Worm (Caenorhabditis elegans) whole organism, L4/young adult: Measurements from ENCODE around the gene mkk-4.

Source experiments
- W03F9.2 ChIP-seq: fragments of 150-350 bp; optimal IDR thresholded peaks from 2 replicates; lab custom pipeline; 2014; ENCODE audit warnings: missing biosample characterization, missing genetic modification characterization
- dao-5 ChIP-seq: sonication (generic microtip); optimal IDR thresholded peaks from 2 replicates; lab custom pipeline; 2016; ENCODE audit warnings: missing genotype, missing genetic modification characterization, moderate library complexity, missing compliant biosample characterization
- him-1 ChIP-seq: sonication (generic microtip); optimal IDR thresholded peaks from 2 replicates; lab custom pipeline; 2016; ENCODE audit warnings: missing genotype, missing genetic modification reagents, missing genetic modification characterization, missing compliant biosample characterization

mkk-4 gene

ce11 chrX:10027556-10027955 is at the start of gene mkk-4:
TSS of gene mkk-4 (plus strand) at chrX:10027856.
- TF ChIP-seq dao-5: no peak
- no peak for TF ChIP-seq W03F9.2 (tag; lab: Kevin White, UChicago)
- no peak for TF ChIP-seq him-1 (tag; lab: Kevin White, UChicago)

DNA sequence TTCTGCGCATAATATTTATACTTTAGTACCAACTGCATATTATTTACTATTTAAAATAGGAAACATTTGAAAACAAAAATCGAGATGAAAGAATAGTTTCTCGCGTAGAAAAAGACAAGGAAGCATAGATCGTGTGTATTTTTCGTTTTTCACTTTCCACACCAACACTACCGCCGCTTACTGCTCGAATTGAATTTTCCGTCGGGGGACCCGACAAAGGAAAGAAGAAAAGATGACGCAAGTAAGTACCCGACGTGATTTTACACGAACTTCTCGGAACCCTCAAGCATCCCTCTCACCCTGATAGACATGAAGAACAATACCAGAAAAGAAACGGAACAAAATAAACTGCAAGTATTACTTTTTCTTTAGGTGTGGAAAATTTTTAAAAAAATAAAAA is 46.4 kb upstream of the mkk-4 start:
- TF ChIP-seq W03F9.2 (tag; lab: Kevin White, UChicago): no peak
- TF ChIP-seq dao-5: no peak
- no peak for TF ChIP-seq him-1 (tag; lab: Kevin White, UChicago)

DNA sequence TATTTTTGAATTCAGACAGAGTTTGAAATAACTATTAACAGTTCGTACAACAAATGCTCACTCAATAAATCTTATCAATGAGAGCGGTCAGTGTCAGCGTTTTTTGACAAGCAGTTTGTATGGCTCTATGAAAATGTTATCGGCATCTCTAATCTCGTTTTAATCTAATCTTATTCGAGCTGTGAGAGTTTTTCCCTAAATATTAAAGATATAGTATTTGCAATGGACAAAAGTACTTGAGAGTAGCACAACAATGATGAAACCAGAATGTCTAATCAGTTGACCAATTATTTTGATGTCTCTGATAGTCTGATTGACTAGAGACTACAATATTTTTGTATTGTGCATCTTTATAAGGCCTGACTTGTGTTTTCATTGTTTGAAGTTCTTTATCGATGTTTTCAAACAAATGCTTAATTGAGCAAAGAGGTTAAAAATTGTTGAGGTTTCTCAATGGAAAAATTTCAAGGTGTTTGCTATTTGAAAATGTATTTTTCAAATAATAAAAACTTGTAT is 42.7 kb upstream of the mkk-4 start, which contains the start of gene F19C6.5:
Gene F19C6.5 (minus strand): TSS at position 51 of the 516 bp plus-strand sequence.
- TF ChIP-seq him-1 (tag; lab: Kevin White, UChicago) (no peak), W03F9.2 (tag; lab: Kevin White, UChicago) (no peak), dao-5 (no peak)

- no peak for TF ChIP-seq dao-5
- no peak for TF ChIP-seq him-1 (tag; lab: Kevin White, UChicago)
- TF ChIP-seq W03F9.2 (tag; lab: Kevin White, UChicago): no peak
Observed at ce11 chrX:9987166-9987565, 40.5 kb upstream of the mkk-4 start.

- TF ChIP-seq W03F9.2 (tag; lab: Kevin White, UChicago) (no peak), dao-5 (no peak), him-1 (tag; lab: Kevin White, UChicago) (no peak)
Observed at ce11 chrX:9988884-9989283, 38.8 kb upstream of the mkk-4 start.

DNA sequence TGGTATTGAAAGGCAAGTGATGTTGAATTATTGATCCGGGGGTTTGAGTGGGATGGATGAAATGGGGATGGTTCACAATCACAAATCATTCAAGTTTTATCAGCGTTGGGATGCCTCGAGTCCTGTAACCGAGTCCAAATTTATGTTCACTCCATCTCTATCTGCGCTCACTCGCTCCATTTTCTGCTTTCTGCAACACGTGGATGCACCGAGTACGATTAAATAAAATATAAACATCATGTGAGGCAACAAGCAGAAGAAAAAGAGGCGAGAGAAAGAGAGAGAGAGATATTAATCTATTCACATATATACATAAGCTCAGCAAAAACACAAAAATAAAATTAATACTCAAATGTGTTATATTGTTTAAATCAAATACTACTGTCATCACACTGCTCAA is 34.6 kb upstream of the mkk-4 start:
- no peak for TF ChIP-seq dao-5
- TF ChIP-seq W03F9.2 (tag; lab: Kevin White, UChicago): no peak
- no peak for TF ChIP-seq him-1 (tag; lab: Kevin White, UChicago)

DNA sequence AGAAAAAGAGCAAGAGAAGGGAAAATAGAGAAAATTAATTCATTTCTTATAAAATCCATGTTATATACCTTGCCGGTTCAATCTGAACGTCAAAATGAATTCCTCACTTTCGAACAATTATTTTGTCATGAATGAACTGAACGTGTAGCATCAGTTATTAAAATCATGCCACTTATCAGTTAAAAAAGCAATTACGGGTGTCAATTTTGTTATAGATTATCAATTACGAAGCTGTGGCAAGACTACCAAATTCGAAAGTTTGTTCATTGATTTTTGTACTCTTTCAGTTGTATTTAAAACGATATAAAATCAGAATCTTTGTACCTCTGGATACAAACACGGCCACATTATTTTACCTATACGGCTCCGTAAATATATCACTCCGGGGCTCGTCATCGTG is 30.3 kb upstream of the mkk-4 start:
- no peak for TF ChIP-seq dao-5
- TF ChIP-seq him-1 (tag; lab: Kevin White, UChicago): no peak
- TF ChIP-seq W03F9.2 (tag; lab: Kevin White, UChicago): no peak

- no peak for TF ChIP-seq W03F9.2 (tag; lab: Kevin White, UChicago)
- TF ChIP-seq dao-5: no peak
- no peak for TF ChIP-seq him-1 (tag; lab: Kevin White, UChicago)
Observed at ce11 chrX:9999192-9999591, 28.5 kb upstream of the mkk-4 start, which contains the start of gene grk-1. TSS of gene grk-1 (minus strand) at chrX:9999208.

DNA sequence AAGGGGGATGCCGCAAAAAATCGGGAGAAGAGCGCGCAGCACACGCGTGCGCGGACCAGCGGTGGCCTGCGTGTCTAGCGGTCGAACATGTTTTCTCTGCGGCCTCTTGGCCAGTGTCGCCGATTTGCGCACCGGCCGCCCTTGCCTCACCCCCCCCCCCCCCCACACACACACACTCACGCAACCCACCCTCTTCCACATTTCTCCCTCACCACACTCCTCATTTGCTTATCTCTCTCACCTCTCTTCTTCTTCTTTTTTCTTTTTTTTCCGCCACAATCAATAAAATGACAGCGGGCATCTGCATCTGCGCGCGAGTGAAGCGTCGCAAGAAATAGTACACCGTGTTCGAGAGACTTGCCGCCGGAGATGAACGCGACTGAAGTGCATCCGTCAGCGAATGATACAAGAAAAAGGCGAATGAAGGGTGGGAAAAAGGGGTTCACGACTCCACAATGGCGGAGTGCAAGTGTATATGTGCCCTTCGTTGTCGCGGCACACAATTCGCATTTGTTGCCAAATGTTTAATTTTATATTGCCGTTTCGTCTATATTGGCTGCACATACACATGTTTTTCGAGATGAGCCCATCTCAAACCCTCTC is 28.0 kb upstream of the mkk-4 start:
- TF ChIP-seq dao-5 (no peak), W03F9.2 (tag; lab: Kevin White, UChicago) (peak; percentile 39), him-1 (tag; lab: Kevin White, UChicago) (peak; percentile 70)

DNA sequence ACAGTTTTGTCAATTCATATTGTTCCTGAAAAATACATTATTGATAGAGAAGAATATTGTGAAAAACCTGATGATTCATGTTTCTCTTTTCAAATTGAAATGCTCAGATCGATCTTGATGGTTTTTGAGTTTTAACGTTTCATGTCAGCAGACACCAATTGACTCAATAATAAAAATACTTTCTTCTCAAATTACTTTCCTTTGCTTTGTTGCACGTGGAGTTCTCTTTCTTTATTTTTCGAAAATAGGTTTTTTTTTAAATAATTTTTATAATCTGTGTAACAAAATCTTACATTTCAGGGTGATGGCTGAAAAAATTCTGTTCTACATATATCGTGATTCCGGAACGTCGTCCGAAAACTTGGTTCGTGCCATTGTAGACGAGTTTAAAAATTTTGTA is 27.0 kb upstream of the mkk-4 start, which contains the start of gene F19C6.2:
Gene F19C6.2 (plus strand): TSS at position 301 of the 400 bp plus-strand sequence.
- no peak for TF ChIP-seq him-1 (tag; lab: Kevin White, UChicago)
- TF ChIP-seq W03F9.2 (tag; lab: Kevin White, UChicago): no peak
- TF ChIP-seq dao-5: no peak

ce11 chrX:10008664-10009063 is 19.0 kb upstream of the mkk-4 start, which contains the start of gene F19C6.3:
TSS of gene F19C6.3 (minus strand) at chrX:10008764.
- TF ChIP-seq him-1 (tag; lab: Kevin White, UChicago): no peak
- TF ChIP-seq dao-5: no peak

DNA sequence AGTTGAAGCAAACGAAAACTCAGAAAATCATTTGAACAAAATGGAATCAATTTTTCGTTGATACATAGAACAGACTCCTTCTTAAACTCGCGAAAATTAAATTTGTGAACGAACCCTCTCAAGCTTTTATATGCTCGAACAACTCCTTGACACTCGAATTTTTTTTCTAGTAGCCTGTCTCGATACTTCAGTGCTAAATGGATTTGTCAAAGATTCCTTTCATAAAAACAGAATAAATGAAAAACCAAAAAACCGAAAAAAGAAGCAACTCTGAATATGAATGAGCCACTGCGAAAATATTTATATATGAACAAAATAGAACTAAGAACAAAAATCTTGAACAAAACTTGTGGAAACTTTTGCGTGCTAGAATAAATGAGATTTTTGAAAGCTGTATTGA is 17.7 kb upstream of the mkk-4 start:
- TF ChIP-seq dao-5 (no peak), W03F9.2 (tag; lab: Kevin White, UChicago) (no peak), him-1 (tag; lab: Kevin White, UChicago) (no peak)

- TF ChIP-seq dao-5 (no peak), W03F9.2 (tag; lab: Kevin White, UChicago) (no peak), him-1 (tag; lab: Kevin White, UChicago) (no peak)
Observed at ce11 chrX:10017975-10018654, 9.5 kb upstream of the mkk-4 start, which contains the start of gene F19C6.4. TSS of gene F19C6.4 (minus strand) at chrX:10018025.

- TF ChIP-seq dao-5 (no peak), him-1 (tag; lab: Kevin White, UChicago) (no peak), W03F9.2 (tag; lab: Kevin White, UChicago) (no peak)
Observed at ce11 chrX:10022016-10022415, 5.6 kb upstream of the mkk-4 start, which contains the start of gene F42G10.1. TSS of gene F42G10.1 (minus strand) at chrX:10022166.
